Worm (Caenorhabditis elegans) whole organism, young adult: ENCODE measurements around the gene Y32B12B.2.

ENCODE experiments used
- B0261.1 ChIP-seq: sonication (generic microtip); optimal IDR thresholded peaks from 2 replicates; lab custom pipeline; 2016; ENCODE audit warnings: mild to moderate bottlenecking, missing genetic modification characterization, moderate library complexity, missing compliant biosample characterization
- C06A6.2 ChIP-seq: fragments of 200-800 bp; sonication (Bioruptor generic); conservative IDR thresholded peaks from 2 replicates; pipeline ENCODE4 v1.3.6; 2022; ENCODE audit warnings: missing genetic modification characterization, missing compliant biosample characterization
- C17E4.6 ChIP-seq: fragments of 200-800 bp; sonication (Bioruptor generic); IDR thresholded peaks from 2 replicates; pipeline ENCODE4 v1.3.6; 2022; ENCODE audit warnings: missing genetic modification reagents, missing genetic modification characterization, missing compliant biosample characterization
- F10E7.11 ChIP-seq: sonication (generic microtip); optimal IDR thresholded peaks from 2 replicates; lab custom pipeline; 2017; ENCODE audit warnings: mild to moderate bottlenecking, missing genetic modification characterization, moderate library complexity, missing compliant biosample characterization
- F22D6.2 ChIP-seq: sonication (generic microtip); optimal IDR thresholded peaks from 2 replicates; lab custom pipeline; 2016; ENCODE audit warnings: mild to moderate bottlenecking, missing genetic modification characterization, missing compliant biosample characterization
- F39B2.1 ChIP-seq: fragments of 200-800 bp; sonication (Bioruptor generic); IDR thresholded peaks from 2 replicates; pipeline ENCODE4 v1.3.6; 2022; ENCODE audit warnings: missing genetic modification reagents, missing genetic modification characterization, missing compliant biosample characterization
- Y56A3A.18 ChIP-seq: fragments of 200-800 bp; sonication (Bioruptor generic); IDR thresholded peaks from 2 replicates; pipeline ENCODE4 v1.3.6; 2022; ENCODE audit warnings: missing genetic modification reagents, missing genetic modification characterization, missing compliant biosample characterization
- akir-1 ChIP-seq: fragments of 200-800 bp; sonication (Bioruptor generic); optimal IDR thresholded peaks from 2 replicates; lab custom pipeline; 2018; ENCODE audit warnings: mild to moderate bottlenecking, missing genetic modification characterization, moderate library complexity, missing compliant biosample characterization
- aptf-2 ChIP-seq: fragments of 200-800 bp; sonication (Bioruptor generic); conservative IDR thresholded peaks from 2 replicates; pipeline ENCODE4 v1.3.6; 2022; ENCODE audit warnings: missing genetic modification reagents, missing genetic modification characterization, missing compliant biosample characterization
- atf-7 ChIP-seq: sonication (generic microtip); optimal IDR thresholded peaks from 2 replicates; lab custom pipeline; 2017; ENCODE audit warnings: mild to moderate bottlenecking, missing genetic modification characterization, missing compliant biosample characterization
- athp-1 ChIP-seq: sonication (generic microtip); optimal IDR thresholded peaks from 2 replicates; lab custom pipeline; 2017; ENCODE audit warnings: mild to moderate bottlenecking, missing genetic modification characterization, missing compliant biosample characterization
- attf-5 ChIP-seq: fragments of 200-800 bp; sonication (Bioruptor generic); optimal IDR thresholded peaks from 2 replicates; lab custom pipeline; 2018; ENCODE audit warnings: mild to moderate bottlenecking, missing genetic modification characterization, missing compliant biosample characterization
- ccch-3 ChIP-seq: fragments of 200-800 bp; sonication (Bioruptor generic); optimal IDR thresholded peaks from 2 replicates; lab custom pipeline; 2018; ENCODE audit warnings: mild to moderate bottlenecking, missing genetic modification characterization, missing compliant biosample characterization
- cebp-2 ChIP-seq: fragments of 200-800 bp; sonication (Bioruptor generic); IDR thresholded peaks from 2 replicates; pipeline ENCODE4 v1.3.6; 2022; ENCODE audit warnings: missing genetic modification characterization, missing compliant biosample characterization
- ceh-100 ChIP-seq: fragments of 200-800 bp; sonication (Bioruptor generic); IDR thresholded peaks from 2 replicates; pipeline ENCODE4 v1.3.6; 2022; ENCODE audit warnings: missing genetic modification reagents, missing genetic modification characterization, missing compliant biosample characterization
- ceh-58 ChIP-seq: fragments of 200-800 bp; sonication (Bioruptor generic); IDR thresholded peaks from 2 replicates; pipeline ENCODE4 v1.3.6; 2022; ENCODE audit warnings: missing genetic modification characterization, missing compliant biosample characterization
- die-1 ChIP-seq: sonication (generic microtip); optimal IDR thresholded peaks from 2 replicates; lab custom pipeline; 2016; ENCODE audit warnings: missing genotype, mild to moderate bottlenecking, missing genetic modification characterization, missing compliant biosample characterization
- dox-1 ChIP-seq: fragments of 200-800 bp; sonication (Bioruptor generic); IDR thresholded peaks from 2 replicates; pipeline ENCODE4 v1.3.6; 2022; ENCODE audit warnings: missing genetic modification reagents, missing genetic modification characterization, missing compliant biosample characterization
- dpl-1 ChIP-seq: fragments of 150-350 bp; optimal IDR thresholded peaks from 2 replicates; lab custom pipeline; 2014; ENCODE audit warnings: missing biosample characterization, missing genetic modification reagents, missing genetic modification characterization
- egrh-3 ChIP-seq: fragments of 200-800 bp; sonication (Bioruptor generic); IDR thresholded peaks from 2 replicates; pipeline ENCODE4 v1.3.6; 2022; ENCODE audit warnings: missing genetic modification reagents, missing genetic modification characterization, missing compliant biosample characterization
- ets-4 ChIP-seq: fragments of 200-800 bp; sonication (Bioruptor generic); optimal IDR thresholded peaks from 2 replicates; lab custom pipeline; 2018; ENCODE audit warnings: mild to moderate bottlenecking, missing genetic modification characterization, missing compliant biosample characterization
- gei-17 ChIP-seq: fragments of 200-800 bp; sonication (Bioruptor generic); optimal IDR thresholded peaks from 2 replicates; lab custom pipeline; 2018; ENCODE audit warnings: mild to moderate bottlenecking, missing genetic modification characterization, missing compliant biosample characterization
- hmg-1.2 ChIP-seq: fragments of 200-800 bp; sonication (Bioruptor generic); IDR thresholded peaks from 2 replicates; pipeline ENCODE4 v1.3.6; 2022; ENCODE audit warnings: missing genetic modification reagents, missing genetic modification characterization, missing compliant biosample characterization
- hsf-1 ChIP-seq: fragments of 200-800 bp; sonication (Bioruptor generic); IDR thresholded peaks from 2 replicates; pipeline ENCODE4 v1.3.6; 2022; ENCODE audit warnings: missing genetic modification reagents, missing genetic modification characterization, missing compliant biosample characterization
- lag-1 ChIP-seq: fragments of 200-800 bp; sonication (Bioruptor generic); IDR thresholded peaks from 2 replicates; pipeline ENCODE4 v1.3.6; 2022; ENCODE audit warnings: missing genetic modification reagents, missing genetic modification characterization, missing compliant biosample characterization
- lir-1 ChIP-seq: fragments of 200-800 bp; sonication (Bioruptor generic); conservative IDR thresholded peaks from 2 replicates; pipeline ENCODE4 v1.3.6; 2022; ENCODE audit warnings: missing genetic modification reagents, missing genetic modification characterization, missing compliant biosample characterization
- madf-10 ChIP-seq: sonication (generic microtip); optimal IDR thresholded peaks from 2 replicates; lab custom pipeline; 2016; ENCODE audit warnings: mild to moderate bottlenecking, missing genetic modification characterization, missing compliant biosample characterization
- madf-6 ChIP-seq: fragments of 200-800 bp; sonication (Bioruptor generic); IDR thresholded peaks from 2 replicates; pipeline ENCODE4 v1.3.6; 2022; ENCODE audit warnings: missing genetic modification reagents, missing genetic modification characterization, missing compliant biosample characterization
- mel-28 ChIP-seq: sonication (generic microtip); optimal IDR thresholded peaks from 2 replicates; lab custom pipeline; 2016; ENCODE audit warnings: borderline replicate concordance, mild to moderate bottlenecking, missing genetic modification characterization, missing compliant biosample characterization
- mes-4 ChIP-seq: sonication (generic microtip); optimal IDR thresholded peaks from 2 replicates; lab custom pipeline; 2016; ENCODE audit warnings: missing genotype, missing genetic modification characterization, missing compliant biosample characterization
- mxl-1 ChIP-seq: sonication (generic microtip); optimal IDR thresholded peaks from 2 replicates; lab custom pipeline; 2016; ENCODE audit warnings: missing genetic modification characterization, missing compliant biosample characterization
- nfya-1 ChIP-seq: sonication (generic microtip); optimal IDR thresholded peaks from 2 replicates; lab custom pipeline; 2017; ENCODE audit warnings: antibody characterized with exemption, missing compliant biosample characterization, missing genetic modification characterization, borderline replicate concordance; ENCODE audit not compliant: insufficient read depth
- nfyb-1 ChIP-seq: fragments of 200-800 bp; sonication (Bioruptor generic); IDR thresholded peaks from 2 replicates; pipeline ENCODE4 v1.3.6; 2022; ENCODE audit warnings: missing genetic modification reagents, missing genetic modification characterization, missing compliant biosample characterization
- nhr-120 ChIP-seq: fragments of 200-800 bp; sonication (Bioruptor generic); IDR thresholded peaks from 2 replicates; pipeline ENCODE4 v1.3.6; 2022; ENCODE audit warnings: missing genetic modification characterization, missing compliant biosample characterization
- nhr-90 ChIP-seq: sonication (generic microtip); optimal IDR thresholded peaks from 2 replicates; lab custom pipeline; 2016; ENCODE audit warnings: missing genotype, mild to moderate bottlenecking, missing genetic modification characterization, missing compliant biosample characterization
- pbrm-1 ChIP-seq: fragments of 200-800 bp; sonication (Bioruptor generic); IDR thresholded peaks from 2 replicates; pipeline ENCODE4 v1.3.6; 2022; ENCODE audit warnings: missing genetic modification reagents, missing genetic modification characterization, missing compliant biosample characterization
- pha-4 ChIP-seq: fragments of 150-350 bp; sonication (generic microtip); optimal IDR thresholded peaks from 2 replicates; lab custom pipeline; 2014; ENCODE audit warnings: missing biosample characterization, missing genetic modification reagents, missing genetic modification characterization
- rec-8 ChIP-seq, 2 experiments: sonication (generic microtip); optimal IDR thresholded peaks; 2 replicates each; lab custom pipeline; 2016; ENCODE audit warnings: mild to moderate bottlenecking in 2 of 2, missing genetic modification characterization in 2 of 2, missing genetic modification reagents in 2 of 2, missing genotype in 2 of 2, missing biosample characterization in 1 of 2, missing compliant biosample characterization in 1 of 2, moderate library complexity in 1 of 2
- sdz-38 ChIP-seq: sonication (generic microtip); optimal IDR thresholded peaks from 2 replicates; lab custom pipeline; 2016; ENCODE audit warnings: missing genotype, missing genetic modification characterization, missing compliant biosample characterization
- snpc-3.4 ChIP-seq: sonication (generic microtip); optimal IDR thresholded peaks from 2 replicates; lab custom pipeline; 2017; ENCODE audit warnings: missing genetic modification characterization, mild to moderate bottlenecking, missing compliant biosample characterization, antibody characterized with exemption, moderate library complexity, missing genotype, missing genetic modification reagents
- snpc-4 ChIP-seq, 5 experiments: fragments of 150-350 bp in 1 of 5; sonication (generic microtip) in 4 of 5; optimal IDR thresholded peaks; 2 replicates each; lab custom pipeline; 2014 to 2018; ENCODE audit warnings: missing genetic modification characterization in 5 of 5, missing biosample characterization in 3 of 5, antibody characterized with exemption in 2 of 5, mild to moderate bottlenecking in 2 of 5, missing compliant biosample characterization in 2 of 5, missing genotype in 2 of 5, moderate library complexity in 2 of 5, missing genetic modification reagents in 1 of 5
- somi-1 ChIP-seq: fragments of 200-800 bp; sonication (Bioruptor generic); optimal IDR thresholded peaks from 2 replicates; lab custom pipeline; 2018; ENCODE audit warnings: mild to moderate bottlenecking, missing genetic modification characterization, missing compliant biosample characterization
- sptf-2 ChIP-seq: fragments of 200-800 bp; sonication (Bioruptor generic); optimal IDR thresholded peaks from 2 replicates; lab custom pipeline; 2018; ENCODE audit warnings: mild to moderate bottlenecking, missing genetic modification characterization, missing compliant biosample characterization
- xnd-1 ChIP-seq: sonication (generic microtip); optimal IDR thresholded peaks from 2 replicates; lab custom pipeline; 2016; ENCODE audit warnings: missing genotype, missing genetic modification reagents, missing genetic modification characterization, missing compliant biosample characterization
- ztf-26 ChIP-seq: sonication (generic microtip); optimal IDR thresholded peaks from 2 replicates; lab custom pipeline; 2017; ENCODE audit warnings: missing genetic modification characterization, missing compliant biosample characterization

Gene Y32B12B.2

DNA sequence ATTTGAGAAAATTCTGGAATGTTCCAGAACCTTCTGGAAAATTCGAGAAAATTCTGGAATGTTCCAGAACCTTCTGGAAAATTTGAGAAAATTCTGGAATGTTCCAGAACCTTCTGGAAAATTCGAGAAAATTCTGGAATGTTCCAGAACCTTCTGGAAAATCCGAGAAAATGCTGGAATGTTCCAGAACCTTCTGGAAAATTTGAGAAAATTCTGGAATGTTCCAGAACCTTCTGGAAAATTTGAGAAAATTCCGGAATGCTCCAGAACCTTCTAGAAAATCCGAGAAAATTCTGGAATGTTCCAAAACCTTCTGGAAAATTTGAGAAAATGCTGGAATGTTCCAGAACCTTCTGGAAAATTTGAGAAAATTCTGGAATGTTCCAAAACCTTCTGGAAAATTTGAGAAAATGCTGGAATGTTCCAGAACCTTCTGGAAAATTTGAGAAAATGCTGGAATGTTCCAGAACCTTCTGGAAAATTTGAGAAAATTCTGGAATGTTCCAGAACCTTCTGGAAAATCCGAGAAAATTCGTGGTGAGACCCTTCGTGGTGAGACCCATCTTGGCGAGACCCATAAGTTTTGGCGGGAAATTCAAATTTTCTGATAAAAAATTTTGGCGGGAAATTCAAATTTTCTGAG lies 9.9 kb downstream of the Y32B12B.2 start:
- TF ChIP-seq dox-1 (GFP tag; lab: Robert Waterston, UW): peak; percentile 74
- TF ChIP-seq madf-6 (GFP tag; lab: Robert Waterston, UW): peak; percentile 30; the same call in 1 of the 2 replicates
- peak; percentile 96 for TF ChIP-seq hsf-1 (GFP tag; lab: Robert Waterston, UW)
- 0 out of 2 replicates have a peak, but pooled peaks have one; percentile 13 for TF ChIP-seq pbrm-1
- peak; percentile 13 for TF ChIP-seq egrh-3 (GFP tag; lab: Robert Waterston, UW)

DNA sequence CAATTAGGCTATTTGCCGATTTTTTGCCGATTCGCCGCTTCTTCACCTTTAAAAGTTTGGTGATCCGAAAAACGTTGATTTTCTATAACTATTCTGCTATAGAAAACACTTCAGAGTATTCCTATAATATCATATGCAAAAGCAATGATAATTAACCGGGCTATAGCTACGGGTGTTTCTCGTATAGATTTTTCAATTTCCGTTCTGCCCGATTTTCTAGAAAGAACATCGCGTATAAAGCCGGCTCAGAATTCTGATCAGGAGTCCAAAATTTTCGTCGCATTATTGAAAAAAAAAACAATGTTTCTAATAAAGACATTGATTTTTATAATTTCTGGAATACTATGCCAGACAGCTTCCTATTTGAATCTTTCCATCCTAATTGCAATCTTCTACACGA lies 12.5 kb downstream of the Y32B12B.2 start, which contains the start of gene srbc-65:
srbc-65 (plus strand) TSS at position 301 of the 400 bp plus-strand sequence.
- no peak for TF ChIP-seq ccch-3 (GFP tag; lab: Kevin White, UChicago)
- no peak for TF ChIP-seq atf-7 (tag; lab: Kevin White, UChicago)
- TF ChIP-seq mes-4 (tag; lab: Kevin White, UChicago): no peak
- TF ChIP-seq mel-28: no peak
- no peak for TF ChIP-seq rec-8 (tag; optimal IDR thresholded peaks at IDR 0.05; lab: Kevin White, UChicago)
- TF ChIP-seq gei-17: no peak
- no peak for TF ChIP-seq Y56A3A.18
- TF ChIP-seq mxl-1: no peak
- TF ChIP-seq somi-1 (GFP tag; lab: Kevin White, UChicago): no peak
- no peak for TF ChIP-seq sdz-38 (tag; lab: Kevin White, UChicago)
- TF ChIP-seq nhr-120 (GFP tag; lab: Robert Waterston, UW): no peak
- no peak for TF ChIP-seq C06A6.2 (GFP tag; lab: Robert Waterston, UW)
- TF ChIP-seq F39B2.1: no peak
- no peak for TF ChIP-seq ceh-100 (GFP tag; lab: Robert Waterston, UW)
- TF ChIP-seq dox-1 (GFP tag; lab: Robert Waterston, UW): no peak
- no peak for TF ChIP-seq nhr-90 (tag; lab: Kevin White, UChicago)
- TF ChIP-seq aptf-2 (GFP tag; lab: Robert Waterston, UW): no peak
- no peak for TF ChIP-seq snpc-3.4 (tag; lab: Kevin White, UChicago)
- no peak for TF ChIP-seq pha-4 (tag; lab: Kevin White, UChicago)

DNA sequence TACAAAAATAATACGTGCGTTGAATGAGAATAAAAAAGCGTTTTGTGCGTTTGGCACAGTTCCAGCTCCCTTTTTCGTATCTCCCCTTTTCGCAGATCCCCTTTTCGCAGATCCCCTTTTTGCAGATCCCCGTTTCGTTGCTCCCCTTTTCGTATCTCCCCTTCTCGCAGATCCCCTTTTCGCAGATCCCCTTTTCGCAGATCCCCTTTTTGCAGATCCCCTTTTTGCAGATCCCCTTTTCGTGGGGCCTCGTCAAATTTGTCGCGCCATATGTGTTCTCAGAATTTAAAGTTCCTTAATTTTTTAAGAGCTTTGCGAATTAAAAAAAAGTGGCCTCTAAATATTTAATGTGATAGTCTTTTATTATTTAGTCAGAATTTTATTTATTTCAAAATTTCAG lies 14.7 kb downstream of the Y32B12B.2 start, which contains the start of gene Y32B12B.4:
Y32B12B.4 (plus strand) TSS at position 399 of the 400 bp plus-strand sequence.
- TF ChIP-seq lag-1 (GFP tag; lab: Robert Waterston, UW) (no peak), madf-10 (tag; lab: Kevin White, UChicago) (no peak), die-1 (tag; lab: Kevin White, UChicago) (no peak), aptf-2 (GFP tag; lab: Robert Waterston, UW) (0 out of 2 replicates have a peak, but pooled peaks have one; percentile 9), ets-4 (no peak), F10E7.11 (tag; lab: Kevin White, UChicago) (no peak), nfya-1 (tag; lab: Kevin White, UChicago) (no peak), cebp-2 (GFP tag; lab: Robert Waterston, UW) (no peak), attf-5 (GFP tag; lab: Kevin White, UChicago) (no peak), snpc-4 (GFP tag; optimal IDR thresholded peaks at IDR 0.05; lab: Kevin White, UChicago) (no peak), snpc-4 (tag; optimal IDR thresholded peaks at IDR 0.05; lab: Kevin White, UChicago) (no peak), F22D6.2 (tag; lab: Kevin White, UChicago) (no peak), akir-1 (no peak), nfyb-1 (GFP tag; lab: Robert Waterston, UW) (no peak), sptf-2 (GFP tag; lab: Kevin White, UChicago) (no peak), B0261.1 (no peak), dox-1 (GFP tag; lab: Robert Waterston, UW) (no peak), atf-7 (tag; lab: Kevin White, UChicago) (no peak), ztf-26 (tag; lab: Kevin White, UChicago) (no peak), C17E4.6 (no peak), hmg-1.2 (no peak), dpl-1 (no peak), athp-1 (tag; lab: Kevin White, UChicago) (no peak), ceh-58 (GFP tag; lab: Robert Waterston, UW) (no peak), lir-1 (no peak), xnd-1 (tag; lab: Kevin White, UChicago) (no peak)
